Fruit fly (Drosophila melanogaster): ENCODE data around the gene CG4293.

DNA sequence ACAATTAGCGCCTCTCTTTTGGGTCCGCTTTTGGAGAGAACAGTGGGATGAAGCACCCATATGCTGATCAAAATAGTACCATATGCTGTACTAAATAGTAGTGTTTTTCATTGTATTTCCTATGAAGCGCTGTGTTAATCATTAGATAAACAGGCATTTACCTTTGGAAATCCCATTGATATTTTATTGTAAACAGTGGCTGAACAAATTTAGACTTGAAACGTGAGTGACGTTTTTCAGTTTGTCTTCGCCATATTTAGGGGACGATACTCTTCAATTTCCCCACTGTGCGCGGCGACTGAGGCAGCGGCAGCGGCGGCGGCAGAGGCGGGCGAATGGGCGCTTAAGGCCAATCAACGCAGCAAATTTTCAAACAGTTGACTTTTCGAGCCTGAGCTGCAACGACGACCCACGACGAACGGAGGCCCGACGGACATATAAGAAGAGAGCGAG, 30.5 kb downstream of the CG4293 start:
- no peak for TF ChIP-seq Dll (optimal IDR thresholded peaks at IDR 0.05)
- no peak for TF ChIP-seq psq (optimal IDR thresholded peaks at IDR 0.05)
- TF ChIP-seq usp (GFP tag; optimal IDR thresholded peaks at IDR 0.05): no peak

Data from whole organism.